Fruit fly (Drosophila melanogaster) whole organism, embryonic: Measurements from ENCODE around the gene Vinc.

Source experiments
- Ada2b ChIP-seq: fragments of 200-800 bp; sonication (Bioruptor generic); IDR thresholded peaks from 2 replicates; pipeline ENCODE4 v1.3.6; 2022; ENCODE audit warnings: missing biosample characterization, missing genetic modification characterization
- Atf-2 ChIP-seq: fragments of 200-800 bp; sonication (Bioruptor generic); optimal IDR thresholded peaks from 2 replicates; lab custom pipeline; 2016; ENCODE audit warnings: missing biosample characterization, missing genetic modification characterization
- Awh ChIP-seq: fragments of 200-800 bp; sonication (Bioruptor generic); IDR thresholded peaks from 2 replicates; pipeline ENCODE4, ENCODE4 v1.3.6; 2022; ENCODE audit warnings: missing biosample characterization, missing genetic modification characterization
- Bgb ChIP-seq: fragments of 200-800 bp; sonication (Bioruptor generic); IDR thresholded peaks from 2 replicates; pipeline ENCODE4 v1.3.6; 2022; ENCODE audit warnings: missing biosample characterization, missing genetic modification characterization; ENCODE audit not compliant: partially characterized antibody
- CG11398 ChIP-seq: fragments of 200-800 bp; sonication (Bioruptor generic); optimal IDR thresholded peaks from 2 replicates; lab custom pipeline; 2016; ENCODE audit warnings: missing biosample characterization, missing genetic modification characterization
- CG12299 ChIP-seq: fragments of 200-800 bp; sonication (Bioruptor generic); optimal IDR thresholded peaks from 2 replicates; lab custom pipeline; 2018; ENCODE audit warnings: missing biosample characterization, mild to moderate bottlenecking, missing genetic modification characterization
- CG12744 ChIP-seq: fragments of 200-800 bp; sonication (Bioruptor generic); optimal IDR thresholded peaks from 2 replicates; lab custom pipeline; 2016; ENCODE audit warnings: missing biosample characterization, missing genetic modification characterization
- CG13287 ChIP-seq: fragments of 200-800 bp; sonication (Bioruptor generic); IDR thresholded peaks from 2 replicates; pipeline ENCODE4 v1.3.6; 2022; ENCODE audit warnings: missing biosample characterization, missing genetic modification characterization; ENCODE audit not compliant: partially characterized antibody
- CG1603 ChIP-seq: fragments of 200-800 bp; sonication (Bioruptor generic); optimal IDR thresholded peaks from 2 replicates; lab custom pipeline; 2019; ENCODE audit warnings: missing biosample characterization, mild to moderate bottlenecking, missing genetic modification characterization, moderate library complexity
- CG16813 ChIP-seq: fragments of 200-800 bp; sonication (Bioruptor generic); IDR thresholded peaks from 3 replicates; pipeline ENCODE4 v1.3.6; 2022; ENCODE audit warnings: missing biosample characterization, missing genetic modification characterization; ENCODE audit not compliant: partially characterized antibody
- CG1792 ChIP-seq: fragments of 200-800 bp; sonication (Bioruptor generic); optimal IDR thresholded peaks from 2 replicates; lab custom pipeline; 2016; ENCODE audit warnings: missing biosample characterization, missing genetic modification characterization
- CG2116 ChIP-seq: fragments of 200-800 bp; sonication (Bioruptor generic); optimal IDR thresholded peaks from 3 replicates; lab custom pipeline; 2018; ENCODE audit warnings: missing biosample characterization, mild to moderate bottlenecking, missing genetic modification characterization
- CG2202 ChIP-seq: fragments of 200-800 bp; sonication (Bioruptor generic); optimal IDR thresholded peaks from 2 replicates; lab custom pipeline; 2018; ENCODE audit warnings: missing biosample characterization, mild to moderate bottlenecking, missing genetic modification characterization
- CG4404 ChIP-seq: fragments of 200-800 bp; sonication (Bioruptor generic); IDR thresholded peaks from 2 replicates; pipeline ENCODE4 v1.3.6; 2022; ENCODE audit warnings: missing biosample characterization, missing genetic modification characterization
- CG5180 ChIP-seq: fragments of 200-800 bp; sonication (Bioruptor generic); optimal IDR thresholded peaks from 3 replicates; lab custom pipeline; 2017; ENCODE audit warnings: missing biosample characterization, missing genetic modification characterization, mild to moderate bottlenecking, moderate library complexity, missing genetic modification reagents
- CG6272 ChIP-seq: fragments of 200-800 bp; sonication (Bioruptor generic); IDR thresholded peaks from 2 replicates; pipeline ENCODE4 v1.3.6; 2022; ENCODE audit warnings: missing biosample characterization, missing genetic modification characterization
- CG6813 ChIP-seq: fragments of 200-800 bp; sonication (Bioruptor generic); optimal IDR thresholded peaks from 2 replicates; lab custom pipeline; 2017; ENCODE audit warnings: missing biosample characterization, missing genetic modification characterization, mild to moderate bottlenecking, moderate library complexity, missing genetic modification reagents
- CG8281 ChIP-seq: fragments of 200-800 bp; sonication (Bioruptor generic); optimal IDR thresholded peaks from 2 replicates; lab custom pipeline; 2018; ENCODE audit warnings: missing biosample characterization, mild to moderate bottlenecking, missing genetic modification characterization, moderate library complexity
- CG8359 ChIP-seq: fragments of 200-800 bp; sonication (Bioruptor generic); optimal IDR thresholded peaks from 2 replicates; lab custom pipeline; 2017; ENCODE audit warnings: missing biosample characterization, mild to moderate bottlenecking, missing genetic modification characterization, borderline replicate concordance
- CG8944 ChIP-seq: fragments of 200-800 bp; sonication (Bioruptor generic); optimal IDR thresholded peaks from 3 replicates; lab custom pipeline; 2016; ENCODE audit warnings: missing biosample characterization, missing genetic modification characterization
- Dad ChIP-seq: fragments of 200-800 bp; sonication (Bioruptor generic); optimal IDR thresholded peaks from 3 replicates; lab custom pipeline; 2016; ENCODE audit warnings: missing biosample characterization, missing genetic modification characterization
- Deaf1 ChIP-seq: fragments of 200-800 bp; optimal IDR thresholded peaks from 3 replicates; lab custom pipeline; 2019; ENCODE audit warnings: missing biosample characterization, mild to moderate bottlenecking, missing genetic modification characterization, moderate library complexity
- Dll ChIP-seq: fragments of 200-800 bp; sonication (Bioruptor generic); IDR thresholded peaks from 4 replicates; pipeline ENCODE4 v1.3.6; 2022; ENCODE audit warnings: missing biosample characterization, missing genetic modification characterization; ENCODE audit not compliant: partially characterized antibody
- Dp ChIP-seq: fragments of 200-800 bp; sonication (Bioruptor generic); optimal IDR thresholded peaks from 2 replicates; lab custom pipeline; 2018; ENCODE audit warnings: missing biosample characterization, mild to moderate bottlenecking, missing genetic modification characterization, moderate library complexity
- Dref ChIP-seq: fragments of 200-800 bp; sonication (Bioruptor generic); IDR thresholded peaks from 2 replicates; pipeline ENCODE4 v1.3.6; 2022; ENCODE audit warnings: missing biosample characterization, missing genetic modification characterization
- Ets97D ChIP-seq: fragments of 200-800 bp; sonication (Bioruptor generic); optimal IDR thresholded peaks from 3 replicates; lab custom pipeline; 2016; ENCODE audit warnings: missing biosample characterization, missing genetic modification characterization
- H15 ChIP-seq: fragments of 200-800 bp; sonication (Bioruptor generic); IDR thresholded peaks from 3 replicates; pipeline ENCODE4 v1.3.6; 2022; ENCODE audit warnings: missing biosample characterization, missing genetic modification characterization
- HLH4C ChIP-seq: fragments of 200-800 bp; sonication (Bioruptor generic); IDR thresholded peaks from 3 replicates; pipeline ENCODE4 v1.3.6; 2022; ENCODE audit warnings: missing biosample characterization, missing genetic modification characterization; ENCODE audit not compliant: partially characterized antibody
- Hmr ChIP-seq: fragments of 200-800 bp; sonication (Bioruptor generic); optimal IDR thresholded peaks from 3 replicates; lab custom pipeline; 2017; ENCODE audit warnings: mild to moderate bottlenecking, missing biosample characterization, missing genetic modification reagents, missing genetic modification characterization
- Med ChIP-seq: fragments of 200-800 bp; sonication (Bioruptor generic); peaks from one replicate; lab custom pipeline; 2016; ENCODE audit warnings: missing biosample characterization, missing genetic modification characterization, mild to moderate bottlenecking, inconsistent platforms, moderate library complexity
- Poxn ChIP-seq: fragments of 200-800 bp; sonication (Bioruptor generic); IDR thresholded peaks from 2 replicates; pipeline ENCODE4 v1.3.6; 2022; ENCODE audit warnings: missing biosample characterization, missing genetic modification characterization
- Six4 ChIP-seq: fragments of 200-800 bp; sonication (Bioruptor generic); optimal IDR thresholded peaks from 2 replicates; lab custom pipeline; 2016; ENCODE audit warnings: missing biosample characterization, missing genetic modification characterization
- bcd ChIP-seq: fragments of 200-800 bp; sonication (Bioruptor generic); optimal IDR thresholded peaks from 2 replicates; lab custom pipeline; 2017; ENCODE audit warnings: missing biosample characterization, mild to moderate bottlenecking, missing genetic modification characterization
- cas ChIP-seq: fragments of 200-800 bp; sonication (Bioruptor generic); IDR thresholded peaks from 2 replicates; pipeline ENCODE4 v1.3.6; 2022; ENCODE audit warnings: missing biosample characterization, missing genetic modification characterization
- chm ChIP-seq: fragments of 200-800 bp; sonication (Bioruptor generic); IDR thresholded peaks from 2 replicates; pipeline ENCODE4 v1.3.6; 2022; ENCODE audit warnings: missing biosample characterization, missing genetic modification characterization
- chn ChIP-seq: fragments of 200-800 bp; sonication (Bioruptor generic); optimal IDR thresholded peaks from 2 replicates; lab custom pipeline; 2016; ENCODE audit warnings: missing biosample characterization, missing genetic modification characterization
- gcm2 ChIP-seq: fragments of 200-800 bp; sonication (Bioruptor generic); optimal IDR thresholded peaks from 2 replicates; lab custom pipeline; 2016; ENCODE audit warnings: missing biosample characterization, missing genetic modification characterization
- gfzf ChIP-seq: fragments of 200-800 bp; sonication (Bioruptor generic); optimal IDR thresholded peaks from 2 replicates; lab custom pipeline; 2016; ENCODE audit warnings: missing biosample characterization, mild to moderate bottlenecking, missing genetic modification characterization, moderate library complexity
- gro ChIP-seq: fragments of 200-800 bp; sonication (Bioruptor generic); optimal IDR thresholded peaks from 2 replicates; lab custom pipeline; 2016; ENCODE audit warnings: missing biosample characterization, missing genetic modification characterization
- h ChIP-seq: fragments of >200 bp; optimal IDR thresholded peaks from 2 replicates; lab custom pipeline; 2017
- hbn ChIP-seq: fragments of 200-800 bp; sonication (Bioruptor generic); IDR thresholded peaks from 2 replicates; pipeline ENCODE4 v1.3.6; 2022; ENCODE audit warnings: missing biosample characterization, missing genetic modification characterization; ENCODE audit not compliant: partially characterized antibody
- knrl ChIP-seq: fragments of 200-800 bp; sonication (Bioruptor generic); IDR thresholded peaks from 3 replicates; pipeline ENCODE4 v1.3.6; 2022; ENCODE audit warnings: missing biosample characterization, missing genetic modification characterization; ENCODE audit not compliant: partially characterized antibody
- luna ChIP-seq: fragments of 200-800 bp; sonication (Bioruptor generic); optimal IDR thresholded peaks from 2 replicates; lab custom pipeline; 2016; ENCODE audit warnings: missing biosample characterization, missing genetic modification characterization
- mld ChIP-seq: fragments of 200-800 bp; sonication (Bioruptor generic); IDR thresholded peaks from 3 replicates; pipeline ENCODE4 v1.3.6; 2022; ENCODE audit warnings: missing biosample characterization, missing genetic modification characterization; ENCODE audit not compliant: partially characterized antibody
- odd ChIP-seq: fragments of 200-800 bp; sonication (Bioruptor generic); optimal IDR thresholded peaks from 2 replicates; lab custom pipeline; 2017; ENCODE audit warnings: missing biosample characterization, mild to moderate bottlenecking, missing genetic modification characterization
- peb ChIP-seq: fragments of 200-800 bp; sonication (Bioruptor generic); IDR thresholded peaks from 2 replicates; pipeline ENCODE4 v1.3.6; 2022; ENCODE audit warnings: missing biosample characterization, missing genetic modification characterization
- phol ChIP-seq: fragments of 200-800 bp; sonication (Bioruptor generic); optimal IDR thresholded peaks from 3 replicates; lab custom pipeline; 2018; ENCODE audit warnings: missing biosample characterization, mild to moderate bottlenecking, missing genetic modification characterization, moderate library complexity
- psq ChIP-seq: fragments of 200-800 bp; sonication (Bioruptor generic); optimal IDR thresholded peaks from 2 replicates; lab custom pipeline; 2017; ENCODE audit warnings: missing biosample characterization, missing genetic modification characterization
- sna ChIP-seq: fragments of 200-800 bp; sonication (Bioruptor generic); IDR thresholded peaks from 2 replicates; pipeline ENCODE4 v1.3.6; 2022; ENCODE audit warnings: missing biosample characterization, missing genetic modification characterization; ENCODE audit not compliant: partially characterized antibody
- unc-4 ChIP-seq: fragments of 200-800 bp; sonication (Bioruptor generic); IDR thresholded peaks from 2 replicates; pipeline ENCODE4 v1.3.6; 2022; ENCODE audit warnings: missing biosample characterization, missing genetic modification characterization; ENCODE audit not compliant: partially characterized antibody
- vvl ChIP-seq: fragments of 200-800 bp; sonication (Bioruptor generic); IDR thresholded peaks from 2 replicates; pipeline ENCODE4 v1.3.6; 2022; ENCODE audit warnings: missing biosample characterization, missing genetic modification characterization

The Vinc gene

DNA sequence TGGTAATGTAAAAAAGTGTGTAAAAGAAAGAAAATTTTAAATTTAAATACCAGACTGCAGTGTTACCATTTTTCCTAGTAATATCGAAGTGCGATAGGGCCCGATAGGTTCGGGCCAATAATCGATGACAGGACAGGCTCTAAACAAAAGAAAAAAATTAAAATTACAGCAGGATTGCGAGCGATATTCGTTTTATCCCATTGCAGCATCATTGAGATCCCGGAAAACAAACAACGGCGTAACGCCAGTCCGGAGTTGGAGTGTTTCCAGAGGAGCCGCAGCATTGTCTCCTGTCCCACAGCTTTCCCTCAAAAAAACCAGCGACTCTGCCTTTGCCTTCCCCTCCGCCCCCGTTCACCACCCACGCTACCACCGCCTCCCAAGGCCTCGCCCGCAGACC lies 2.8 kb upstream of the Vinc start, which contains the start of gene pcx:
Gene pcx, plus strand, starts transcription at position 159 of the 400 bp plus-strand sequence.
- TF ChIP-seq h (lab: Kevin White, UChicago) (no peak), CG12744 (GFP tag; lab: Kevin White, UChicago) (no peak), CG4404 (GFP tag; lab: Robert Waterston, UW) (no peak), Dad (GFP tag; lab: Kevin White, UChicago) (no peak), Deaf1 (no peak), sna (GFP tag; lab: Robert Waterston, UW) (0 out of 2 replicates have a peak, but pooled peaks have one; percentile 41), Ada2b (GFP tag; lab: Robert Waterston, UW) (no peak), CG6813 (GFP tag; lab: Kevin White, UChicago) (no peak), mld (GFP tag; lab: Robert Waterston, UW) (no peak), CG8359 (no peak), phol (tag; lab: Kevin White, UChicago) (peak; percentile 1), Awh (GFP tag; lab: Robert Waterston, UW) (no peak), odd (GFP tag; lab: Kevin White, UChicago) (no peak), vvl (0 out of 2 replicates have a peak, but pooled peaks have one; percentile 7), Poxn (GFP tag; lab: Robert Waterston, UW) (no peak), knrl (GFP tag; lab: Robert Waterston, UW) (peak; percentile 54; the same call in 2 of the 3 replicates), unc-4 (peak; percentile 65), Bgb (GFP tag; lab: Robert Waterston, UW) (peak; percentile 56), gro (GFP tag; lab: Kevin White, UChicago) (no peak), Dll (GFP tag; lab: Robert Waterston, UW) (peak; percentile 56; the same call in 1 of the 4 replicates), bcd (no peak), luna (GFP tag; lab: Kevin White, UChicago) (no peak), CG1603 (tag; lab: Kevin White, UChicago) (no peak), CG16813 (peak; percentile 55), CG8944 (GFP tag; lab: Kevin White, UChicago) (no peak), hbn (GFP tag; lab: Robert Waterston, UW) (peak; percentile 27; the same call in 1 of the 2 replicates), gfzf (GFP tag; lab: Kevin White, UChicago) (peak; percentile 50), Hmr (GFP tag; lab: Kevin White, UChicago) (no peak), Dref (GFP tag; lab: Robert Waterston, UW) (peak; percentile 81), CG2202 (tag; lab: Kevin White, UChicago) (no peak), Six4 (GFP tag; lab: Kevin White, UChicago) (no peak), CG2116 (GFP tag; lab: Kevin White, UChicago) (peak; percentile 38), Med (peak; percentile 28), chm (GFP tag; lab: Robert Waterston, UW) (no peak), chn (GFP tag; lab: Kevin White, UChicago) (no peak), Dp (GFP tag; lab: Kevin White, UChicago) (peak; percentile 70), cas (GFP tag; lab: Robert Waterston, UW) (no peak), CG1792 (GFP tag; lab: Kevin White, UChicago) (no peak), CG11398 (GFP tag; lab: Kevin White, UChicago) (no peak), CG5180 (GFP tag; lab: Kevin White, UChicago) (no peak), psq (no peak), Atf-2 (GFP tag; lab: Kevin White, UChicago) (no peak), CG12299 (tag; lab: Kevin White, UChicago) (no peak), CG13287 (GFP tag; lab: Robert Waterston, UW) (peak; percentile 71), H15 (GFP tag; lab: Robert Waterston, UW) (no peak), HLH4C (GFP tag; lab: Robert Waterston, UW) (peak; percentile 50), gcm2 (no peak), Ets97D (peak; percentile 7), CG6272 (GFP tag; lab: Robert Waterston, UW) (no peak), peb (GFP tag; lab: Robert Waterston, UW) (no peak), CG8281 (tag; lab: Kevin White, UChicago) (no peak)
